Fruit fly (Drosophila melanogaster) whole organism, adult: Measurements from ENCODE around the gene CG14625.

Experiments
- CG11617 ChIP-seq: fragments of 200-800 bp; sonication (Bioruptor generic); optimal IDR thresholded peaks from 2 replicates; lab custom pipeline; 2017; ENCODE audit warnings: mild to moderate bottlenecking, missing biosample characterization, missing genetic modification reagents, missing genetic modification characterization
- CG12768 ChIP-seq: fragments of 200-800 bp; sonication (Bioruptor generic); optimal IDR thresholded peaks from 2 replicates; lab custom pipeline; 2017; ENCODE audit warnings: missing biosample characterization, missing genetic modification characterization, mild to moderate bottlenecking, moderate library complexity, missing genetic modification reagents
- CG14711 ChIP-seq: fragments of 200-800 bp; sonication (Bioruptor generic); optimal IDR thresholded peaks from 2 replicates; lab custom pipeline; 2018; ENCODE audit warnings: missing biosample characterization, mild to moderate bottlenecking, missing genetic modification characterization, moderate library complexity
- CG5204 ChIP-seq: fragments of 200-800 bp; sonication (Bioruptor generic); optimal IDR thresholded peaks from 2 replicates; lab custom pipeline; 2016; ENCODE audit warnings: missing biosample characterization, missing genetic modification characterization
- Crg-1 ChIP-seq: fragments of 200-800 bp; sonication (Bioruptor generic); optimal IDR thresholded peaks from 2 replicates; lab custom pipeline; 2016; ENCODE audit warnings: missing biosample characterization, missing genetic modification characterization
- Hr96 ChIP-seq: fragments of 200-800 bp; sonication (Bioruptor generic); optimal IDR thresholded peaks from 2 replicates; lab custom pipeline; 2016; ENCODE audit warnings: missing biosample characterization, missing genetic modification characterization
- Mnt ChIP-seq: fragments of 200-800 bp; sonication (Bioruptor generic); optimal IDR thresholded peaks from 2 replicates; lab custom pipeline; 2016; ENCODE audit warnings: missing biosample characterization, mild to moderate bottlenecking, missing genetic modification characterization
- pad ChIP-seq: fragments of 200-800 bp; sonication (Bioruptor generic); optimal IDR thresholded peaks from 3 replicates; lab custom pipeline; 2017; ENCODE audit warnings: missing biosample characterization, missing genetic modification characterization, mild to moderate bottlenecking, moderate library complexity, missing genetic modification reagents
- tj ChIP-seq: fragments of 200-800 bp; sonication (Bioruptor generic); optimal IDR thresholded peaks from 3 replicates; lab custom pipeline; 2017; ENCODE audit warnings: missing biosample characterization, mild to moderate bottlenecking, missing genetic modification characterization, moderate library complexity
- toe ChIP-seq: fragments of 200-800 bp; sonication (Bioruptor generic); optimal IDR thresholded peaks from 2 replicates; lab custom pipeline; 2016; ENCODE audit warnings: missing biosample characterization, missing genetic modification characterization

dm6 chrX:1216681-1217080, 17.3 kb downstream of the CG14625 start:
- TF ChIP-seq tj (GFP tag; lab: Kevin White, UChicago) (no peak), Crg-1 (no peak), CG5204 (GFP tag; lab: Kevin White, UChicago) (no peak), pad (no peak), Mnt (GFP tag; lab: Kevin White, UChicago) (no peak), CG14711 (tag; lab: Kevin White, UChicago) (no peak), toe (GFP tag; lab: Kevin White, UChicago) (no peak), CG12768 (GFP tag; lab: Kevin White, UChicago) (no peak), CG11617 (no peak), Hr96 (no peak)
